Worm (Caenorhabditis elegans): ENCODE results near the gene Y94H6A.5.

Gene Y94H6A.5

DNA sequence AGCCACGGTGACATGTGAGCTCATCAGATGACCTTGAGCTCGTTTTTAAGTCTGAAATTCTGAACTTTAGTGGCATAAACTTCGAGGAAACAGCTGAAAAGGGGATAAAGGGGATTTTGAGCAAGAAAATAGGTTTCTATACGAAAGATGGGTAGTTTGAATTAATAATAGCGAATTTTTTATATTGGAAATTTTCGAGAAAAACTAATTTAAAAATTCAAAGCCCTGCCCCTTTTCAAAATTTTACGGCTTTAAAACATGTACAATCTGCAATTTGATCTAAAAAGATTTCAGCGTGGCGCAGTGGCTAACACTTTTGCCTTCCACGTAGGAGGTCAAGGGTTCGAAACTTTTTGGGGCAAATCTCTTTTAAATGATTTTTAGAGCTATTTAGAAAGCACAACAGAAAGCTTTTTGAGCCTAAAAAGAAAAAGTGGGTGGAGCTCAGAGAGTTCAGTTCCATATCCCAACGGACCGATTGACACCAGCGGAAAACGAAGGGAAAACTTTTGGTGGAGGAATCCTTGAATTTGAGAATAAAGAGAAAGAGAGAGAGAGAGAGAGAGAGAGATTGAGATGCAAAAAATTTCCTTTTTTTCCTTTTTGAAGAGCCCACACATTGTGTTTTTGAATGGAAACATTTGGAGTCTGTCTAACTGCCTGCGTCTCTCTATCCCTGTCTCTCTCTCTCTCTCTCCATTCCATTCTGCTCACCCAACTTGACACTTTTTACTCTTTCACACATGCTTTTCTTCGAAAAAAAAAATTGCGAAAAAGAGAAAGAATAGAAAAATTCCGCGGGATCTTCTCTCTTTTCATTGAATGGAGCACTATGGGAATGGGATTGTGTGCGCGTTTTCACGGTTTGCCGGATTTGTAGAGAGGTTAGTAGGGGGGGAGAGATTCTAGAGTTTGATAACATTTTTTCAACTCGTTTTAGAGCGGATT is 39.5 kb downstream of the Y94H6A.5 start, which contains the start of gene Y69A2AR.31:
Gene Y69A2AR.31, minus strand, starts transcription at position 51 of the 948 bp plus-strand sequence.
- TF ChIP-seq dve-1 (tag; optimal IDR thresholded peaks at IDR 0.05): no peak
- TF ChIP-seq nfya-1 (tag; optimal IDR thresholded peaks at IDR 0.05): peak; percentile 3

DNA sequence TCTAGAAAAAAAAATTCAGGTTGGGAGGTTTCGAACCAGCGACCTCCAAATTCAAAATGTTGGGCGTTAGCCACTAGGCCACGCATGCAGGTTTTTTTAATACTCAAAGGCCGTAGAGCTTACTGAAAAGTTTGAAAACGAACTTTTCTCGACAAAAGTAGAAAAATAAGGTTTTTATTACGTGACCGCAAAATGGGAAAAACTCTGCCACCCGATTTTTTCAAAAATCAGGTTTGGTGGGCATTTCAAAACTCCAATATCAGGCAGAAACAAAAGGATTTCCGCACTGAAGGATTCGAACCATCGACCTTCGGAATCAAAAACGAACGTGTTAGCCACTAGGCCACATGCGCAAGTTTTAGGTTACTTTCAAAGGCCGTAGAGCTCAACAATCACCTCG is 45.0 kb downstream of the Y94H6A.5 start:
- TF ChIP-seq pha-2 (tag; optimal IDR thresholded peaks at IDR 0.05) (no peak), pqm-1 (tag; optimal IDR thresholded peaks at IDR 0.05) (no peak), rnt-1 (tag; optimal IDR thresholded peaks at IDR 0.05) (no peak), ceh-22 (tag; optimal IDR thresholded peaks at IDR 0.05) (no peak), ceh-6 (GFP tag; optimal IDR thresholded peaks at IDR 0.05) (no peak), tbx-2 (tag; optimal IDR thresholded peaks at IDR 0.05) (no peak), hlh-13 (GFP tag; optimal IDR thresholded peaks at IDR 0.05) (no peak), ceh-9 (tag; optimal IDR thresholded peaks at IDR 0.05) (no peak), fax-1 (tag; optimal IDR thresholded peaks at IDR 0.05) (no peak), ceh-34 (tag; optimal IDR thresholded peaks at IDR 0.05) (no peak), ceh-48 (tag; optimal IDR thresholded peaks at IDR 0.05) (no peak), ceh-18 (tag; optimal IDR thresholded peaks at IDR 0.05) (no peak), madf-2 (tag; optimal IDR thresholded peaks at IDR 0.05) (no peak), lin-11 (tag; optimal IDR thresholded peaks at IDR 0.05) (no peak)

DNA sequence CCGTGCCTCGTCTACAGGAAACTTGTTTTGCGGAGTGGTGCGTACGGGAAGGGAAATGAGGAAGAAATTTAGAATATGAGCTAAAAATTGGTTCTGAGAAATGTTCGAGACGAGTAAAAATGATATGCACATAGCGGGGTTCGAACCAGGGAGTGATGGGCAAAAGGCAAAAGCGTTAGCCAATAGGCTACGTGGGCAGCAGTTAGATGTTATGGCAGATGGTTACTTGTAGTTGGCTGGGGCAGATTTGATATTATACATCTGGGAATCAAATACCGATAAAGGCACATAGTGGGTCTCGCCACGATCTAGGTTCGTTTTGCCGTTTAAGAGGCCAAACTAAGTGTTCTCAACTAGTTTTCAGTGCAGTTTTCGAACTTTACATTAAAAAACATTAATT is 46.5 kb downstream of the Y94H6A.5 start:
- no peak for TF ChIP-seq nfya-1 (tag; optimal IDR thresholded peaks at IDR 0.05)
- no peak for TF ChIP-seq npax-4 (tag; optimal IDR thresholded peaks at IDR 0.05)
- no peak for TF ChIP-seq sox-4 (tag; optimal IDR thresholded peaks at IDR 0.05)
- peak; percentile 3 for TF ChIP-seq ref-2 (tag; optimal IDR thresholded peaks at IDR 0.05)
- peak; percentile 48 for TF ChIP-seq ceh-6 (GFP tag; optimal IDR thresholded peaks at IDR 0.05)

DNA sequence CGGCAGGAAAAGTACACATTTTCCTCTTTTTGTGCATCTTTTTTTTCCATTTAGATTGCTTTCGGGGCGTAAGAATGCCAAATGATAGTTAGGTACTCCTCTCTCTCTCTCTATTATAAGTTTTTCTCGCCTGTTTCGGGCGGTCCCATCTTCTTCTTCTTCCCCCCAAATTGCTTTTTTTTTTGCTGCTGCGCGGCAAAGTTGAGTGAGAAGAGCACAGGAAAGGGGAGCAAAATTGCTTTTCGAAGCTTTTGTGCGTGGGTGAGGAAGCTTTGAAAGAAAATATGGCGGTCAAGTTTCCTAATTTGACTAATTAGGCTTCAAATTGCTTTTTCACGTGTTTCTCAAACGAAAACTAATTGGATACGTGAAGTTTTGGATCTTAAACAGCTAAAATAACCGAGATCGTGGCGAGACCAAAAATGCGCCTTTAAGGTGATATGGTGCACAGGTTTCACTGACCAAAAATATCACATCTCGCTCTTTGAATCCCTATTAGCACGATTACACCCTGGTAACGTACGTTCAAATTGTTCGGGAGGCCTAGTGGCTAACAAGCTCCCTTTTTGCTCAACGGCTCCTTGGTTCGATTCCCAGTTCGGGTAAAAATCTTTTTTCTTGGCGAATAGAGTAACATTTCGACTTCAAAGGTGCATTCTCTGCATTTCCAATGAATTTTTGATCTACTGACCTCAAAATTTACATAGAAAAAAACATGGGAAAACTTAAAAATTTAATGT is 47.2 kb downstream of the Y94H6A.5 start:
- TF ChIP-seq pag-3 (tag; optimal IDR thresholded peaks at IDR 0.05; ENCODE audit: borderline replicate concordance) (no peak), ceh-24 (tag; optimal IDR thresholded peaks at IDR 0.05) (no peak), zip-5 (tag; optimal IDR thresholded peaks at IDR 0.05) (no peak), lim-6 (tag; optimal IDR thresholded peaks at IDR 0.05) (no peak), unc-42 (tag; optimal IDR thresholded peaks at IDR 0.05) (peak; percentile 61), ceh-14 (tag; optimal IDR thresholded peaks at IDR 0.05) (peak; percentile 33), ref-2 (tag; optimal IDR thresholded peaks at IDR 0.05) (no peak), eyg-1 (tag; optimal IDR thresholded peaks at IDR 0.05) (no peak), pros-1 (tag; optimal IDR thresholded peaks at IDR 0.05) (no peak), gmeb-2 (tag; optimal IDR thresholded peaks at IDR 0.05) (no peak), ceh-31 (tag; optimal IDR thresholded peaks at IDR 0.05) (no peak)

DNA sequence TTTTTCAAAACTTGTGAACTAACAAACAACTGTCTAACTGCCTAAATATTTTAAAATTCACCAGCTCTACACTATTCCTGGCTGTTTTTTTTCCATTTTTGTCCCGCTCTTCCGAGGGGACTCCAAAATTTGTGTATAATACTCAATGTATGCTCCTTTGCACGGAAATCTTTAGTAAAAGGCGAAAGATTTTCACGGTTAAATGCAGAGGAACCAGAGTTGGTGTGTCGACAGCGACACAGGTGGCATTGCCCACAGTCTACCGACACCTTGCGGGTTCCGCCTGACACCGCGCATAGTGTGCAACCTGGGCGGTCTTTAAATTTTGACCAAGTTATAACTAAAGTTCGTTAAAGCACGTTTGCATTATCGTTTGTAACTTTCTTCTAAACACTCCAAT is 48.8 kb downstream of the Y94H6A.5 start:
- TF ChIP-seq elt-2 (tag; optimal IDR thresholded peaks at IDR 0.05) (no peak), ceh-48 (tag; optimal IDR thresholded peaks at IDR 0.05) (no peak), ceh-22 (tag; optimal IDR thresholded peaks at IDR 0.05) (no peak), ets-4 (tag; optimal IDR thresholded peaks at IDR 0.05) (no peak), sox-2 (GFP tag; IDR thresholded peaks at IDR 0.05) (no peak), che-1 (tag; optimal IDR thresholded peaks at IDR 0.05) (no peak), pat-9 (tag; optimal IDR thresholded peaks at IDR 0.05) (no peak), ref-2 (tag; optimal IDR thresholded peaks at IDR 0.05) (no peak), pros-1 (tag; optimal IDR thresholded peaks at IDR 0.05) (no peak), lim-6 (tag; optimal IDR thresholded peaks at IDR 0.05) (no peak), fkh-10 (GFP tag; optimal IDR thresholded peaks at IDR 0.05) (no peak), hlh-13 (GFP tag; optimal IDR thresholded peaks at IDR 0.05) (no peak)
